ENCODE assay signal across 4 worm cellular contexts in genomic region chrX:8650535-8650934, ce11.
A peak's percentile ranks its signal among the peaks of the same experiment; 100 is the strongest.
TF ChIP-seq lines count a peak whose summit lies in the region.

No protein-coding gene starts in this region.

TF ChIP-seq in whole organism, L2 larva, 48 proteins besides CTCF, POLR2A, EP300 and RAD21:
- TF ChIP-seq sma-3 (GFP tag; optimal IDR thresholded peaks at IDR 0.05; lab: Kevin White, UChicago): peak; percentile 49
- TF ChIP-seq mbf-1 (tag; optimal IDR thresholded peaks at IDR 0.05; lab: Kevin White, UChicago): no peak
- TF ChIP-seq egl-27 (tag; optimal IDR thresholded peaks at IDR 0.05; lab: Kevin White, UChicago): peak; percentile 7
- no peak for TF ChIP-seq crh-2 (tag; optimal IDR thresholded peaks at IDR 0.05; lab: Kevin White, UChicago)
- TF ChIP-seq snpc-4 (tag; optimal IDR thresholded peaks at IDR 0.05; lab: Kevin White, UChicago): no peak
- no peak for TF ChIP-seq unc-55 (GFP tag; optimal IDR thresholded peaks at IDR 0.05; lab: Kevin White, UChicago)
- no peak for TF ChIP-seq alr-1 (tag; optimal IDR thresholded peaks at IDR 0.05; lab: Kevin White, UChicago)
- peak; percentile 34 for TF ChIP-seq sma-9 (GFP tag; optimal IDR thresholded peaks at IDR 0.05; lab: Kevin White, UChicago)
- no peak for TF ChIP-seq sma-9 (tag; optimal IDR thresholded peaks at IDR 0.05; lab: Kevin White, UChicago)
- no peak for TF ChIP-seq ztf-1 (GFP tag; conservative IDR thresholded peaks at IDR 0.05; lab: Robert Waterston, UW)
- TF ChIP-seq nhr-11 (tag; optimal IDR thresholded peaks at IDR 0.05; lab: Kevin White, UChicago): no peak
- TF ChIP-seq sem-4 (tag; optimal IDR thresholded peaks at IDR 0.05; lab: Kevin White, UChicago): no peak
- no peak for TF ChIP-seq lsy-2 (tag; optimal IDR thresholded peaks at IDR 0.05; lab: Kevin White, UChicago)
- no peak for TF ChIP-seq ztf-11 (tag; optimal IDR thresholded peaks at IDR 0.05; lab: Kevin White, UChicago)

TF ChIP-seq in whole organism, L4 larva, 104 proteins besides CTCF, POLR2A, EP300 and RAD21 (continues in another document):
- TF ChIP-seq nhr-6 (tag; optimal IDR thresholded peaks at IDR 0.05; lab: Kevin White, UChicago) (no peak), vab-7 (GFP tag; IDR thresholded peaks at IDR 0.05; lab: Robert Waterston, UW) (peak; percentile 76), mes-2 (tag; optimal IDR thresholded peaks at IDR 0.05; lab: Kevin White, UChicago; ENCODE audit: poor library complexity, severe bottlenecking) (no peak), F49E8.2 (tag; optimal IDR thresholded peaks at IDR 0.05; lab: Kevin White, UChicago; ENCODE audit: borderline replicate concordance) (peak; percentile 37), hlh-30 (tag; optimal IDR thresholded peaks at IDR 0.05; lab: Kevin White, UChicago; ENCODE audit: insufficient read depth) (peak; percentile 62), zag-1 (tag; optimal IDR thresholded peaks at IDR 0.05; lab: Kevin White, UChicago) (no peak), mxl-3 (GFP tag; optimal IDR thresholded peaks at IDR 0.05; lab: Kevin White, UChicago) (no peak), ceh-82 (tag; optimal IDR thresholded peaks at IDR 0.05; lab: Kevin White, UChicago) (no peak), duxl-1 (tag; optimal IDR thresholded peaks at IDR 0.05; lab: Kevin White, UChicago; ENCODE audit: poor library complexity) (peak; percentile 55), snpc-4 (tag; optimal IDR thresholded peaks at IDR 0.05; lab: Kevin White, UChicago) (no peak), cey-2 (tag; optimal IDR thresholded peaks at IDR 0.05; lab: Kevin White, UChicago; ENCODE audit: borderline replicate concordance, insufficient read depth) (no peak), zfp-2 (tag; optimal IDR thresholded peaks at IDR 0.05; lab: Kevin White, UChicago) (peak; percentile 15), zfp-3 (GFP tag; conservative IDR thresholded peaks at IDR 0.05; lab: Robert Waterston, UW) (0 out of 2 replicates have a peak, but pooled peaks have one; percentile 13), F26F4.8 (GFP tag; conservative IDR thresholded peaks at IDR 0.05; lab: Robert Waterston, UW) (peak; percentile 67; the same call in 1 of the 2 replicates), daf-12 (tag; optimal IDR thresholded peaks at IDR 0.05; lab: Kevin White, UChicago) (no peak), madf-5 (GFP tag; IDR thresholded peaks at IDR 0.05; lab: Robert Waterston, UW) (0 out of 4 replicates have a peak, but pooled peaks of 1 of the 2 experiments have one; percentile 27), nhr-102 (tag; optimal IDR thresholded peaks at IDR 0.05; lab: Kevin White, UChicago) (no peak), Y48G9A.11 (GFP tag; IDR thresholded peaks at IDR 0.05; lab: Robert Waterston, UW) (peak; percentile 65), nhr-111 (GFP tag; optimal IDR thresholded peaks at IDR 0.05; lab: Kevin White, UChicago) (no peak), T20F7.1 (GFP tag; optimal IDR thresholded peaks at IDR 0.05; lab: Kevin White, UChicago) (peak; percentile 39), lin-39 (tag; optimal IDR thresholded peaks at IDR 0.05; lab: Kevin White, UChicago) (no peak), Y5F2A.4 (GFP tag; optimal IDR thresholded peaks at IDR 0.05; lab: Kevin White, UChicago) (peak; percentile 10), dmd-6 (GFP tag; IDR thresholded peaks at IDR 0.05; lab: Robert Waterston, UW) (peak; percentile 39), unc-39 (tag; optimal IDR thresholded peaks at IDR 0.05; lab: Kevin White, UChicago) (no peak)

TF ChIP-seq in whole organism, late embryonic, 69 proteins besides CTCF, POLR2A, EP300 and RAD21:
- peak; percentile 31 for TF ChIP-seq che-1 (tag; optimal IDR thresholded peaks at IDR 0.05; lab: Kevin White, UChicago)
- TF ChIP-seq ceh-19 (GFP tag; optimal IDR thresholded peaks at IDR 0.05; lab: Kevin White, UChicago): no peak
- peak; percentile 18 for TF ChIP-seq C38D4.7 (GFP tag; optimal IDR thresholded peaks at IDR 0.05; lab: Kevin White, UChicago)
- TF ChIP-seq syd-9 (tag; optimal IDR thresholded peaks at IDR 0.05; lab: Kevin White, UChicago): no peak
- no peak for TF ChIP-seq ceh-24 (tag; optimal IDR thresholded peaks at IDR 0.05; lab: Kevin White, UChicago)
- TF ChIP-seq elt-2 (tag; optimal IDR thresholded peaks at IDR 0.05; lab: Kevin White, UChicago): peak; percentile 0
- TF ChIP-seq pha-2 (tag; optimal IDR thresholded peaks at IDR 0.05; lab: Kevin White, UChicago): no peak

TF ChIP-seq in whole organism, mixed stage, embryonic, 35 proteins besides CTCF, POLR2A, EP300 and RAD21:
- TF ChIP-seq unc-120 (tag; optimal IDR thresholded peaks at IDR 0.05; lab: Kevin White, UChicago; ENCODE audit: poor library complexity, severe bottlenecking): no peak
- TF ChIP-seq ceh-83 (GFP tag; optimal IDR thresholded peaks at IDR 0.05; lab: Kevin White, UChicago): peak; percentile 61
- TF ChIP-seq ceh-43 (GFP tag; optimal IDR thresholded peaks at IDR 0.05; lab: Kevin White, UChicago): peak; percentile 15
- peak; percentile 8 for TF ChIP-seq drap-1 (GFP tag; optimal IDR thresholded peaks at IDR 0.05; lab: Kevin White, UChicago)
- no peak for TF ChIP-seq nhr-237 (tag; optimal IDR thresholded peaks at IDR 0.05; lab: Kevin White, UChicago)
- no peak for TF ChIP-seq zip-8 (tag; optimal IDR thresholded peaks at IDR 0.05; lab: Kevin White, UChicago)
- TF ChIP-seq sem-2 (GFP tag; optimal IDR thresholded peaks at IDR 0.05; lab: Kevin White, UChicago): peak; percentile 8
- peak; percentile 42 for TF ChIP-seq cnd-1 (tag; optimal IDR thresholded peaks at IDR 0.05; lab: Kevin White, UChicago)
